Worm (Caenorhabditis elegans) whole organism, midembryonic: ENCODE results near the gene praf-3.

Experiments used
- T22C8.4 ChIP-seq: fragments of 200-800 bp; sonication (Bioruptor generic); IDR thresholded peaks from 2 replicates; pipeline ENCODE4 v1.3.6; 2022; ENCODE audit warnings: missing genetic modification characterization, missing compliant biosample characterization
- cog-1 ChIP-seq: sonication (generic microtip); optimal IDR thresholded peaks from 2 replicates; lab custom pipeline; 2016; ENCODE audit warnings: missing genetic modification characterization, missing compliant biosample characterization
- flt-1 ChIP-seq: fragments of 200-800 bp; sonication (Bioruptor generic); IDR thresholded peaks from 2 replicates; pipeline ENCODE4 v1.3.6; 2022; ENCODE audit warnings: missing genetic modification characterization, missing compliant biosample characterization
- klf-2 ChIP-seq: fragments of 200-800 bp; sonication (Bioruptor generic); conservative IDR thresholded peaks from 2 replicates; pipeline ENCODE4 v1.3.6; 2022; ENCODE audit warnings: missing genetic modification reagents, missing genetic modification characterization, missing compliant biosample characterization
- med-1 ChIP-seq: sonication (generic microtip); optimal IDR thresholded peaks from 2 replicates; lab custom pipeline; 2017; ENCODE audit warnings: missing genetic modification characterization, mild to moderate bottlenecking, missing compliant biosample characterization, antibody characterized with exemption, missing genetic modification reagents; ENCODE audit not compliant: insufficient read depth
- ref-1 ChIP-seq: fragments of 200-800 bp; sonication (Bioruptor generic); conservative IDR thresholded peaks from 2 replicates; pipeline ENCODE4 v1.3.6; 2022; ENCODE audit warnings: missing genetic modification reagents, missing genetic modification characterization, missing compliant biosample characterization
- tab-1 ChIP-seq: fragments of 200-800 bp; sonication (Bioruptor generic); IDR thresholded peaks from 2 replicates; pipeline ENCODE4 v1.3.6; 2022; ENCODE audit warnings: missing genetic modification characterization, missing compliant biosample characterization
- ztf-23 ChIP-seq: fragments of 200-800 bp; sonication (Bioruptor generic); IDR thresholded peaks from 2 replicates; pipeline ENCODE4 v1.3.6; 2022; ENCODE audit warnings: missing genetic modification reagents, missing genetic modification characterization, missing compliant biosample characterization
- ztf-29 ChIP-seq: fragments of 200-800 bp; sonication (Bioruptor generic); IDR thresholded peaks from 2 replicates; pipeline ENCODE4 v1.3.6; 2022; ENCODE audit warnings: missing genetic modification reagents, missing genetic modification characterization, missing compliant biosample characterization

praf-3 gene

ce11 chrIV:8363163-8363562 is 16.6 kb upstream of the praf-3 start, which contains the start of gene D2096.12:
TSS of gene D2096.12 (plus strand) at chrIV:8363463.
- TF ChIP-seq cog-1 (tag; lab: Kevin White, UChicago), result no peak
- TF ChIP-seq tab-1 (GFP tag; lab: Robert Waterston, UW), result no peak
- TF ChIP-seq med-1 (GFP tag; lab: Kevin White, UChicago), result no peak

ce11 chrIV:8366295-8366694 is 13.5 kb upstream of the praf-3 start, which contains the start of gene aagr-1:
TSS of gene aagr-1 (plus strand) at chrIV:8366521.
- TF ChIP-seq med-1 (GFP tag; lab: Kevin White, UChicago) (no peak), flt-1 (no peak), ztf-29 (GFP tag; lab: Robert Waterston, UW) (no peak), cog-1 (tag; lab: Kevin White, UChicago) (no peak), ref-1 (no peak)

ce11 chrIV:8367887-8368286 is 11.9 kb upstream of the praf-3 start:
- TF ChIP-seq ztf-29 (GFP tag; lab: Robert Waterston, UW) (no peak), tab-1 (GFP tag; lab: Robert Waterston, UW) (no peak), flt-1 (no peak), ref-1 (no peak), T22C8.4 (GFP tag; lab: Robert Waterston, UW) (no peak), cog-1 (tag; lab: Kevin White, UChicago) (no peak), med-1 (GFP tag; lab: Kevin White, UChicago) (no peak), klf-2 (no peak), ztf-23 (GFP tag; lab: Robert Waterston, UW) (no peak)

- TF ChIP-seq klf-2, result no peak
- no peak for TF ChIP-seq tab-1 (GFP tag; lab: Robert Waterston, UW)
- TF ChIP-seq med-1 (GFP tag; lab: Kevin White, UChicago), result no peak
- no peak for TF ChIP-seq ztf-23 (GFP tag; lab: Robert Waterston, UW)
- no peak for TF ChIP-seq cog-1 (tag; lab: Kevin White, UChicago)
- no peak for TF ChIP-seq ztf-29 (GFP tag; lab: Robert Waterston, UW)
- no peak for TF ChIP-seq T22C8.4 (GFP tag; lab: Robert Waterston, UW)
- TF ChIP-seq ref-1, result no peak
- no peak for TF ChIP-seq flt-1
Measured at ce11 chrIV:8369135-8369534, 10.6 kb upstream of the praf-3 start, which contains the start of gene D2096.6. TSS of gene D2096.6 (minus strand) at chrIV:8369235.

ce11 chrIV:8375381-8375780 is 4.4 kb upstream of the praf-3 start:
- peak; percentile 93 for TF ChIP-seq ztf-23 (GFP tag; lab: Robert Waterston, UW)
- TF ChIP-seq ref-1, result peak; percentile 78
- TF ChIP-seq med-1 (GFP tag; lab: Kevin White, UChicago), result peak; percentile 57
- TF ChIP-seq flt-1, result peak; percentile 96
- TF ChIP-seq cog-1 (tag; lab: Kevin White, UChicago), result peak; percentile 89
- TF ChIP-seq ztf-29 (GFP tag; lab: Robert Waterston, UW), result peak; percentile 81; the same call in 1 of the 2 replicates
- TF ChIP-seq T22C8.4 (GFP tag; lab: Robert Waterston, UW), result peak; percentile 83
- TF ChIP-seq tab-1 (GFP tag; lab: Robert Waterston, UW), result peak; percentile 95
- 0 out of 2 replicates have a peak, but pooled peaks have one; percentile 53 for TF ChIP-seq klf-2

- TF ChIP-seq tab-1 (GFP tag; lab: Robert Waterston, UW), result no peak
Measured at ce11 chrIV:8376923-8377322, 2.9 kb upstream of the praf-3 start.

- no peak for TF ChIP-seq cog-1 (tag; lab: Kevin White, UChicago)
- TF ChIP-seq flt-1, result no peak
- TF ChIP-seq klf-2, result no peak
- TF ChIP-seq ztf-29 (GFP tag; lab: Robert Waterston, UW), result no peak
- TF ChIP-seq tab-1 (GFP tag; lab: Robert Waterston, UW), result no peak
- TF ChIP-seq T22C8.4 (GFP tag; lab: Robert Waterston, UW), result no peak
- no peak for TF ChIP-seq med-1 (GFP tag; lab: Kevin White, UChicago)
- TF ChIP-seq ref-1, result no peak
- no peak for TF ChIP-seq ztf-23 (GFP tag; lab: Robert Waterston, UW)
Measured at ce11 chrIV:8377501-8377900, 2.3 kb upstream of the praf-3 start, which contains the start of gene D2096.7. TSS of gene D2096.7 (minus strand) at chrIV:8377630.

- TF ChIP-seq flt-1 (no peak), med-1 (GFP tag; lab: Kevin White, UChicago) (no peak), cog-1 (tag; lab: Kevin White, UChicago) (no peak), klf-2 (no peak), ztf-23 (GFP tag; lab: Robert Waterston, UW) (no peak), T22C8.4 (GFP tag; lab: Robert Waterston, UW) (no peak), tab-1 (GFP tag; lab: Robert Waterston, UW) (no peak), ztf-29 (GFP tag; lab: Robert Waterston, UW) (no peak), ref-1 (no peak)
Measured at ce11 chrIV:8378280-8378679, 1.5 kb upstream of the praf-3 start.

ce11 chrIV:8379278-8379677 is 505 bp upstream of the praf-3 start, which contains the start of gene nap-1:
TSS of gene nap-1 (minus strand) at chrIV:8379319.
- TF ChIP-seq flt-1 (no peak), T22C8.4 (GFP tag; lab: Robert Waterston, UW) (no peak), ztf-23 (GFP tag; lab: Robert Waterston, UW) (no peak), cog-1 (tag; lab: Kevin White, UChicago) (peak; percentile 36), ref-1 (no peak)

ce11 chrIV:8380266-8380850 is 575 bp downstream of the praf-3 start:
- TF ChIP-seq flt-1 (no peak), ref-1 (no peak), T22C8.4 (GFP tag; lab: Robert Waterston, UW) (no peak), ztf-23 (GFP tag; lab: Robert Waterston, UW) (no peak), klf-2 (no peak), ztf-29 (GFP tag; lab: Robert Waterston, UW) (no peak), cog-1 (tag; lab: Kevin White, UChicago) (no peak), med-1 (GFP tag; lab: Kevin White, UChicago) (no peak), tab-1 (GFP tag; lab: Robert Waterston, UW) (no peak)
